Fruit fly (Drosophila melanogaster): ENCODE measurements around the gene CG16815.

Gene CG16815

DNA sequence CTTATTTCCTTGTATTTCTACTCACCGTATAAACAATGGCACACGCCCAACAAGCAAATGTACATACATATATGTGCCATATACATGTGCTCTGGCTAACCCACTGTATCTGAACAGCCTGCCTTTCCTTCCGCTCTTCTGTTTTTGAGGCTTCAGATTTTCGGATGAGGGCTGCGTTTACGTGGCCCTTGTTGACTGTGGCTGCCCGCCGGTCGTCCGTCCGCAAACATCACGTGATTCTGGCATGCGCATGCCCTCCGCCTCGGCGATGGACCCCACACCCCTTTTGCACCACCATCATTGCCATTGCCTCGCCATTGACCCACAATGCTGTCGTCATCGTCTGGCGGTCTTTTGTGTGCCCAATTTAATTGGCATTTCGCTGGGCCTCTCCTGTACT lies 24.4 kb upstream of the CG16815 start (continued):
- TF ChIP-seq pho (GFP tag; optimal IDR thresholded peaks at IDR 0.05) (peak; percentile 64), ERR (GFP tag; optimal IDR thresholded peaks at IDR 0.05) (peak; percentile 23), esg (GFP tag; conservative IDR thresholded peaks at IDR 0.05) (no peak), amos (GFP tag; IDR thresholded peaks at IDR 0.05; ENCODE audit: partially characterized antibody) (no peak), CG2120 (GFP tag; optimal IDR thresholded peaks at IDR 0.05) (peak; percentile 5), zfh1 (GFP tag; IDR thresholded peaks at IDR 0.05) (0 out of 3 replicates have a peak, but pooled peaks have one; percentile 28), nerfin-2 (GFP tag; IDR thresholded peaks at IDR 0.05; ENCODE audit: partially characterized antibody) (no peak), NfI (GFP tag; optimal IDR thresholded peaks at IDR 0.05) (peak; percentile 19), CG33557 (GFP tag; optimal IDR thresholded peaks at IDR 0.05) (peak; percentile 5), fd3F (GFP tag; optimal IDR thresholded peaks at IDR 0.05) (no peak), sd (tag; optimal IDR thresholded peaks at IDR 0.05) (peak; percentile 84), ci (GFP tag; IDR thresholded peaks at IDR 0.05) (peak; percentile 80; the same call in 1 of the 3 replicates), grau (tag; optimal IDR thresholded peaks at IDR 0.05) (no peak), dmrt11E (tag; optimal IDR thresholded peaks at IDR 0.05) (no peak), CG12155 (GFP tag; optimal IDR thresholded peaks at IDR 0.05) (no peak), Lhr (GFP tag; optimal IDR thresholded peaks at IDR 0.05) (no peak), Chrac-16 (GFP tag; optimal IDR thresholded peaks at IDR 0.05) (no peak), Drgx (GFP tag; IDR thresholded peaks at IDR 0.05) (peak; percentile 45; the same call in 1 of the 2 replicates), Antp (GFP tag; optimal IDR thresholded peaks at IDR 0.05) (peak; percentile 12), Nf-YA (GFP tag; IDR thresholded peaks at IDR 0.05) (no peak), CG8089 (GFP tag; optimal IDR thresholded peaks at IDR 0.05) (peak; percentile 24), jigr1 (GFP tag; IDR thresholded peaks at IDR 0.05) (no peak), CG11398 (GFP tag; optimal IDR thresholded peaks at IDR 0.05) (peak; percentile 53), kay (GFP tag; optimal IDR thresholded peaks at IDR 0.05) (no peak), CG9727 (GFP tag; optimal IDR thresholded peaks at IDR 0.05) (peak; percentile 70), CHES-1-like (GFP tag; optimal IDR thresholded peaks at IDR 0.05) (peak; percentile 8), CG6854 (GFP tag; optimal IDR thresholded peaks at IDR 0.05) (peak; percentile 63), CG12391 (tag; optimal IDR thresholded peaks at IDR 0.05) (no peak), abd-A (tag; optimal IDR thresholded peaks at IDR 0.05) (peak; percentile 64), CG8281 (tag; optimal IDR thresholded peaks at IDR 0.05) (no peak), tap (tag; optimal IDR thresholded peaks at IDR 0.05) (no peak), Fer1 (GFP tag; optimal IDR thresholded peaks at IDR 0.05) (peak; percentile 75), Blimp-1 (GFP tag; optimal IDR thresholded peaks at IDR 0.05) (no peak), CG18619 (GFP tag; optimal IDR thresholded peaks at IDR 0.05) (peak; percentile 29), stwl (tag; optimal IDR thresholded peaks at IDR 0.05) (no peak), CG1603 (tag; optimal IDR thresholded peaks at IDR 0.05) (peak; percentile 20), dysf (GFP tag; IDR thresholded peaks at IDR 0.05) (peak; percentile 29; the same call in 1 of the 3 replicates), schlank (tag; optimal IDR thresholded peaks at IDR 0.05) (no peak), CG1233 (GFP tag; optimal IDR thresholded peaks at IDR 0.05) (peak; percentile 29), CG3726 (GFP tag; IDR thresholded peaks at IDR 0.05) (no peak), ATbp (GFP tag; optimal IDR thresholded peaks at IDR 0.05) (no peak), zf30C (GFP tag; optimal IDR thresholded peaks at IDR 0.05) (no peak), CG11504 (tag; optimal IDR thresholded peaks at IDR 0.05) (no peak), Nf-YB (GFP tag; optimal IDR thresholded peaks at IDR 0.05) (no peak), knrl (GFP tag; IDR thresholded peaks at IDR 0.05; ENCODE audit: partially characterized antibody) (no peak), Opbp (GFP tag; IDR thresholded peaks at IDR 0.05; ENCODE audit: partially characterized antibody) (no peak), CG14860 (GFP tag; IDR thresholded peaks at IDR 0.05; ENCODE audit: partially characterized antibody) (no peak), CG2116 (GFP tag; optimal IDR thresholded peaks at IDR 0.05) (no peak), CG17186 (GFP tag; optimal IDR thresholded peaks at IDR 0.05) (no peak), wek (GFP tag; optimal IDR thresholded peaks at IDR 0.05) (peak; percentile 26)

Measured in whole organism, embryonic.